Worm (Caenorhabditis elegans) whole organism, L1 larva: ENCODE measurements around the gene lact-7.

ENCODE experiments used
- C04F5.9 ChIP-seq: sonication (generic microtip); optimal IDR thresholded peaks from 2 replicates; lab custom pipeline; 2016; ENCODE audit warnings: missing genetic modification characterization, missing compliant biosample characterization
- C16A3.4 ChIP-seq: fragments of 150-350 bp; optimal IDR thresholded peaks from 2 replicates; lab custom pipeline; 2014; ENCODE audit warnings: missing biosample characterization, missing genetic modification characterization
- C34B4.2 ChIP-seq: sonication (generic microtip); optimal IDR thresholded peaks from 2 replicates; lab custom pipeline; 2017; ENCODE audit warnings: mild to moderate bottlenecking, missing genetic modification characterization, missing compliant biosample characterization
- F16B12.6 ChIP-seq: fragments of 150-350 bp; optimal IDR thresholded peaks from 2 replicates; lab custom pipeline; 2014; ENCODE audit warnings: missing biosample characterization, missing genetic modification characterization
- Y116A8C.19 ChIP-seq: sonication (generic microtip); optimal IDR thresholded peaks from 2 replicates; lab custom pipeline; 2016; ENCODE audit warnings: missing compliant biosample characterization, missing genetic modification characterization, borderline replicate concordance
- aly-2 ChIP-seq: fragments of 150-350 bp; optimal IDR thresholded peaks from 2 replicates; lab custom pipeline; 2014; ENCODE audit warnings: missing biosample characterization, missing genetic modification characterization
- ceh-63 ChIP-seq: fragments of 200-800 bp; sonication (Bioruptor generic); optimal IDR thresholded peaks from 2 replicates; lab custom pipeline; 2018; ENCODE audit warnings: mild to moderate bottlenecking, missing genetic modification characterization, missing compliant biosample characterization
- ceh-8 ChIP-seq: fragments of 200-800 bp; sonication (Bioruptor generic); optimal IDR thresholded peaks from 2 replicates; lab custom pipeline; 2018; ENCODE audit warnings: mild to moderate bottlenecking, missing genetic modification characterization, moderate library complexity, missing compliant biosample characterization
- ceh-88 ChIP-seq: fragments of 200-800 bp; sonication (Bioruptor generic); IDR thresholded peaks from 2 replicates; pipeline ENCODE4 v1.3.6; 2022; ENCODE audit warnings: missing genetic modification characterization, missing compliant biosample characterization
- ceh-90 ChIP-seq: sonication (generic microtip); optimal IDR thresholded peaks from 2 replicates; lab custom pipeline; 2016; ENCODE audit warnings: missing genetic modification characterization, missing compliant biosample characterization
- ces-1 ChIP-seq: fragments of 150-350 bp; optimal IDR thresholded peaks from 2 replicates; lab custom pipeline; 2014; ENCODE audit warnings: missing biosample characterization, missing genetic modification reagents, missing genetic modification characterization
- dpl-1 ChIP-seq, 3 experiments: fragments of 150-350 bp in 2 of 3; sonication (generic microtip) in 1 of 3; optimal IDR thresholded peaks; 2 replicates each; lab custom pipeline; 2014 to 2017; ENCODE audit warnings: missing biosample characterization in 3 of 3, missing genetic modification characterization in 3 of 3, missing genetic modification reagents in 3 of 3
- efl-1 ChIP-seq, 4 experiments: fragments of 150-350 bp; optimal IDR thresholded peaks in 3 of 4; peaks in 1 of 4; 1 replicate in 1 of 4; 2 replicates in 3 of 4; lab custom pipeline; 2014; ENCODE audit warnings: missing biosample characterization in 2 of 4, missing genetic modification characterization in 2 of 4, missing genetic modification reagents in 2 of 4
- efl-3 ChIP-seq: fragments of 200-800 bp; sonication (Bioruptor generic); optimal IDR thresholded peaks from 2 replicates; lab custom pipeline; 2018; ENCODE audit warnings: mild to moderate bottlenecking, missing genetic modification characterization, missing compliant biosample characterization
- egl-27 ChIP-seq, 2 experiments: fragments of 150-350 bp in 1 of 2; sonication (generic microtip); optimal IDR thresholded peaks; 3 replicates each; lab custom pipeline; 2017 to 2018; ENCODE audit warnings: missing biosample characterization in 2 of 2, missing genetic modification characterization in 2 of 2, missing genetic modification reagents in 2 of 2
- elt-2 ChIP-seq: sonication (generic microtip); optimal IDR thresholded peaks from 2 replicates; lab custom pipeline; 2016; ENCODE audit warnings: missing genetic modification characterization, mild to moderate bottlenecking, inconsistent platforms, missing compliant biosample characterization, missing genetic modification reagents
- ets-5 ChIP-seq: fragments of 200-800 bp; sonication (Bioruptor generic); IDR thresholded peaks from 2 replicates; pipeline ENCODE4 v1.3.6; 2022; ENCODE audit warnings: missing genetic modification characterization, missing compliant biosample characterization
- fkh-10 ChIP-seq: sonication (generic microtip); optimal IDR thresholded peaks from 2 replicates; lab custom pipeline; 2017; ENCODE audit warnings: missing biosample characterization, missing genetic modification reagents, missing genetic modification characterization
- fos-1 ChIP-seq: fragments of 150-350 bp; optimal IDR thresholded peaks from 2 replicates; lab custom pipeline; 2014; ENCODE audit warnings: missing biosample characterization, missing genetic modification characterization
- grh-1 ChIP-seq: fragments of 200-800 bp; sonication (Bioruptor generic); IDR thresholded peaks from 2 replicates; pipeline ENCODE4 v1.3.6; 2022; ENCODE audit warnings: missing genetic modification reagents, missing genetic modification characterization, missing compliant biosample characterization
- hlh-17 ChIP-seq: fragments of 200-800 bp; sonication (Bioruptor generic); optimal IDR thresholded peaks from 2 replicates; lab custom pipeline; 2018; ENCODE audit warnings: missing genetic modification characterization, mild to moderate bottlenecking, missing compliant biosample characterization, moderate library complexity, borderline replicate concordance
- hlh-4 ChIP-seq: sonication (generic microtip); optimal IDR thresholded peaks from 2 replicates; lab custom pipeline; 2016; ENCODE audit warnings: mild to moderate bottlenecking, missing genetic modification characterization, missing compliant biosample characterization
- irx-1 ChIP-seq: sonication (generic microtip); optimal IDR thresholded peaks from 2 replicates; lab custom pipeline; 2016; ENCODE audit warnings: missing genetic modification characterization, missing compliant biosample characterization
- isw-1 ChIP-seq: fragments of 200-800 bp; sonication (Bioruptor generic); IDR thresholded peaks from 2 replicates; pipeline ENCODE4 v1.3.6; 2022; ENCODE audit warnings: missing genetic modification characterization, missing compliant biosample characterization
- lin-13 ChIP-seq: fragments of 150-350 bp; optimal IDR thresholded peaks from 2 replicates; lab custom pipeline; 2014; ENCODE audit warnings: missing biosample characterization, missing genetic modification reagents, missing genetic modification characterization
- lin-14 ChIP-seq: fragments of 200-800 bp; sonication (Bioruptor generic); optimal IDR thresholded peaks from 2 replicates; lab custom pipeline; 2018; ENCODE audit warnings: mild to moderate bottlenecking, missing genetic modification characterization, moderate library complexity, missing compliant biosample characterization
- lin-39 ChIP-seq: fragments of 150-350 bp; optimal IDR thresholded peaks from 2 replicates; lab custom pipeline; 2014; ENCODE audit warnings: missing biosample characterization, missing genetic modification reagents, missing genetic modification characterization
- mab-9 ChIP-seq: fragments of 200-800 bp; sonication (Bioruptor generic); IDR thresholded peaks from 2 replicates; pipeline ENCODE4 v1.3.6; 2022; ENCODE audit warnings: missing genetic modification reagents, missing genetic modification characterization, missing compliant biosample characterization
- mdl-1 ChIP-seq, 2 experiments: fragments of 150-350 bp; optimal IDR thresholded peaks; 2 replicates each; lab custom pipeline; 2014 to 2017; ENCODE audit warnings: missing biosample characterization in 2 of 2, missing genetic modification characterization in 2 of 2, inconsistent platforms in 1 of 2
- mef-2 ChIP-seq: fragments of 150-350 bp; optimal IDR thresholded peaks from 2 replicates; lab custom pipeline; 2014; ENCODE audit warnings: missing biosample characterization, missing genetic modification characterization
- mep-1 ChIP-seq: fragments of 150-350 bp; optimal IDR thresholded peaks from 2 replicates; lab custom pipeline; 2014; ENCODE audit warnings: missing biosample characterization, missing genetic modification characterization
- nhr-20 ChIP-seq: sonication (generic microtip); optimal IDR thresholded peaks from 2 replicates; lab custom pipeline; 2016; ENCODE audit warnings: mild to moderate bottlenecking, missing genetic modification characterization, missing compliant biosample characterization
- nhr-28 ChIP-seq: fragments of 150-350 bp; optimal IDR thresholded peaks from 2 replicates; lab custom pipeline; 2014; ENCODE audit warnings: missing biosample characterization, missing genetic modification characterization
- nhr-47 ChIP-seq: sonication (generic microtip); optimal IDR thresholded peaks from 2 replicates; lab custom pipeline; 2016; ENCODE audit warnings: mild to moderate bottlenecking, missing genetic modification characterization, moderate library complexity, missing compliant biosample characterization
- nhr-71 ChIP-seq: sonication (generic microtip); optimal IDR thresholded peaks from 2 replicates; lab custom pipeline; 2016; ENCODE audit warnings: mild to moderate bottlenecking, missing genetic modification characterization, moderate library complexity, missing compliant biosample characterization
- nhr-90 ChIP-seq: sonication (generic microtip); optimal IDR thresholded peaks from 2 replicates; lab custom pipeline; 2016; ENCODE audit warnings: mild to moderate bottlenecking, missing genetic modification characterization, missing compliant biosample characterization; ENCODE audit not compliant: poor library complexity
- pag-3 ChIP-seq: sonication (generic microtip); optimal IDR thresholded peaks from 2 replicates; lab custom pipeline; 2017; ENCODE audit warnings: missing genetic modification characterization, mild to moderate bottlenecking, missing compliant biosample characterization, antibody characterized with exemption, borderline replicate concordance; ENCODE audit not compliant: insufficient read depth
- sox-4 ChIP-seq: sonication (generic microtip); optimal IDR thresholded peaks from 2 replicates; lab custom pipeline; 2016; ENCODE audit warnings: missing genetic modification characterization, missing compliant biosample characterization
- swsn-7 ChIP-seq: sonication (generic microtip); optimal IDR thresholded peaks from 2 replicates; lab custom pipeline; 2016; ENCODE audit warnings: missing genetic modification characterization, missing compliant biosample characterization
- unc-130 ChIP-seq: fragments of 150-350 bp; optimal IDR thresholded peaks from 2 replicates; lab custom pipeline; 2017; ENCODE audit warnings: missing biosample characterization, missing genetic modification characterization, inconsistent platforms
- unc-86 ChIP-seq: sonication (generic microtip); optimal IDR thresholded peaks from 2 replicates; lab custom pipeline; 2016; ENCODE audit warnings: missing genetic modification characterization, missing compliant biosample characterization
- vab-15 ChIP-seq: sonication (generic microtip); optimal IDR thresholded peaks from 2 replicates; lab custom pipeline; 2017; ENCODE audit warnings: missing genotype, mild to moderate bottlenecking, missing genetic modification characterization, missing compliant biosample characterization
- xbp-1 ChIP-seq: sonication (generic microtip); optimal IDR thresholded peaks from 2 replicates; lab custom pipeline; 2016; ENCODE audit warnings: missing genetic modification characterization, missing compliant biosample characterization
- zag-1 ChIP-seq: fragments of 150-350 bp; optimal IDR thresholded peaks from 2 replicates; lab custom pipeline; 2014; ENCODE audit warnings: missing biosample characterization, missing genetic modification characterization
- zip-4 ChIP-seq: fragments of 200-800 bp; sonication (Bioruptor generic); optimal IDR thresholded peaks from 2 replicates; lab custom pipeline; 2018; ENCODE audit warnings: mild to moderate bottlenecking, missing genetic modification characterization, moderate library complexity, missing compliant biosample characterization
- ztf-11 ChIP-seq, 2 experiments: sonication (generic microtip); optimal IDR thresholded peaks; 2 replicates each; lab custom pipeline; 2016 to 2017; ENCODE audit warnings: missing genetic modification characterization in 2 of 2, missing biosample characterization in 1 of 2, missing compliant biosample characterization in 1 of 2

The lact-7 gene

DNA sequence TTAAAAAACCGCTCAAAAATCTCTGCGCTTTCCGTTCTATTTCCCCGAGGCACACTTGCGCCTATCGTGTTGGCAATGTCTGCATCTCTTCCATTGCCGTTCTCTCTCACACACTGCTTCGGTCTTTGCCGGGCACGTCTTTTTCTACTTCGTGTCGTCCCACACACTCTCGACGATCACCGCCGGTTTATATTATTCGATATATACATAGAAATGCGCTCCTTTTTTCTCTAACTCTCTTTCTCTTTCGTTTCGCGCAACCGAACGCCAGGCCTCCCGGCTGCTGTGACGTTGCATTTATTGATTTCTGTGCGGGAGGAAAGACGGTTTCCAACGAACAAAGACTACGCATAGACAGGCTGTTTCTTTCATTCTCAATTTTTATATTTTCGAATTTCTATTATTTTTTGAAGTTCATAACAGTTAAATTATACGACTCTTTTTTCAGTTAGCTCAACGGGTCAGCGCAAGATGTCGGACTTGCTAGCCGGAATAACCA is 39.2 kb downstream of the lact-7 start, which contains the start of gene rsd-3 (continued):
- peak; percentile 60 for TF ChIP-seq nhr-90
- TF ChIP-seq irx-1 (tag; lab: Kevin White, UChicago): peak; percentile 9
- TF ChIP-seq ceh-8 (GFP tag; lab: Kevin White, UChicago): no peak
- no peak for TF ChIP-seq F16B12.6 (tag; lab: Kevin White, UChicago)
- no peak for TF ChIP-seq ets-5
- no peak for TF ChIP-seq lin-39 (tag; lab: Kevin White, UChicago)
- TF ChIP-seq isw-1 (GFP tag; lab: Robert Waterston, UW): no peak
- no peak for TF ChIP-seq mab-9 (GFP tag; lab: Robert Waterston, UW)
- TF ChIP-seq C16A3.4 (tag; lab: Kevin White, UChicago): no peak
- no peak for TF ChIP-seq egl-27 (tag; optimal IDR thresholded peaks at IDR 0.05; lab: Kevin White, UChicago)
- TF ChIP-seq C04F5.9 (tag; lab: Kevin White, UChicago): no peak
- peak in 1 of 2 experiments; percentile 54 for TF ChIP-seq mdl-1 (tag; optimal IDR thresholded peaks at IDR 0.05; lab: Kevin White, UChicago)
- no peak for TF ChIP-seq fkh-10
- no peak for TF ChIP-seq ceh-63 (GFP tag; lab: Kevin White, UChicago)
- TF ChIP-seq nhr-47 (tag; lab: Kevin White, UChicago): peak; percentile 45
- no peak for TF ChIP-seq lin-13 (GFP tag; lab: Kevin White, UChicago)
- no peak for TF ChIP-seq hlh-4
- no peak for TF ChIP-seq fos-1
- TF ChIP-seq nhr-28 (tag; lab: Kevin White, UChicago): no peak
- TF ChIP-seq mep-1 (tag; lab: Kevin White, UChicago): peak; percentile 60
- peak in 2 of 3 experiments; percentile 4 to 6 for TF ChIP-seq dpl-1 (GFP tag; optimal IDR thresholded peaks at IDR 0.05; lab: Kevin White, UChicago)
- TF ChIP-seq ceh-88 (GFP tag; lab: Robert Waterston, UW): no peak
- TF ChIP-seq ceh-90 (tag; lab: Kevin White, UChicago): no peak
- peak; percentile 63 for TF ChIP-seq swsn-7 (tag; lab: Kevin White, UChicago)
- no peak for TF ChIP-seq ztf-11 (tag; optimal IDR thresholded peaks at IDR 0.05; lab: Kevin White, UChicago)
- no peak for TF ChIP-seq hlh-17
- TF ChIP-seq nhr-71 (tag; lab: Kevin White, UChicago): peak; percentile 65
- TF ChIP-seq efl-3 (GFP tag; lab: Kevin White, UChicago): no peak
- TF ChIP-seq elt-2 (tag; lab: Kevin White, UChicago): no peak
- no peak for TF ChIP-seq sox-4 (tag; lab: Kevin White, UChicago)
- no peak for TF ChIP-seq zag-1

ce11 chrX:11804057-11804456 is 45.1 kb downstream of the lact-7 start, which contains the start of gene C34E11.4:
Gene C34E11.4 (plus strand): TSS chrX:11804210.
- TF ChIP-seq nhr-20 (tag; lab: Kevin White, UChicago) (no peak), efl-1 (optimal IDR thresholded peaks at IDR 0.05; lab: Kevin White, UChicago) (no peak), efl-1 (GFP tag; optimal IDR thresholded peaks at IDR 0.05 in 1 of 2; lab: Kevin White, UChicago) (peak in 1 of 2 experiments; percentile 54)
- TF ChIP-seq, all 84 proteins: peak for 1

DNA sequence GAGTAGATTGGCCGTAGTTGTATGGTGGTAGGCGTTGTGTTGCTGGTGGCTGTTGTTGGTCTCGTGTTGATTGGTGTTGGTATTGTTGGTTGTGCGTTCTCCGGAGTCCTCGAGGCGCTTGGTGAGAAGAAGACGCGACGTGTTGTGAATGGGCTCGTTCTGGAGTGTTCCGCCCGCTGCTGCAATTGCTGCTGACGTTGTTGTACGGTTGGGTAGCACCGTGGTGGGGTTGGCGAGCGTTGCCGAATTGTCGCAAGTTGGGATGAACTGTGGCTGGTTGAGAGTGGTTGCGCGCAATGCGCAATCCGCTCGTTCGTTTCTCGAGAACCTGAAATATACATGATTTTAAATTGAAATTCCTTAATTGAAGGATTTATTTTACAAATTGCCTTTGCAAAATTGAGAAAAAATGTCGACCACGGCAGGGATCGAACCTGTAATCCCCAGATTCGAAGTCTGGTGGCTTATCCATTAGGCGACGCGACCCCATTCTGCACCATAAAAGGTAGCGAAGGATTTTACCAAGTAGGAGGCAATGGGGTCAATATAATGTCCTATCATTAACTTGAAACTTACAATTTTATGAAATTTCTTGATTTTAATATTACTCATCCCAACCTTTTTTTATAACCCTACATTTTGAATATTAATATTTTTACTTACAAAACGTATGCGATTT is 47.4 kb downstream of the lact-7 start:
- TF ChIP-seq aly-2 (tag; lab: Kevin White, UChicago) (no peak), zip-4 (GFP tag; lab: Kevin White, UChicago) (no peak), nhr-71 (tag; lab: Kevin White, UChicago) (no peak), unc-86 (no peak), C34B4.2 (tag; lab: Kevin White, UChicago) (no peak), ces-1 (GFP tag; lab: Kevin White, UChicago) (no peak), isw-1 (GFP tag; lab: Robert Waterston, UW) (no peak), nhr-90 (no peak), xbp-1 (tag; lab: Kevin White, UChicago) (no peak), unc-130 (tag; lab: Kevin White, UChicago) (no peak), vab-15 (no peak), lin-14 (GFP tag; lab: Kevin White, UChicago) (no peak), nhr-28 (tag; lab: Kevin White, UChicago) (no peak), Y116A8C.19 (no peak), egl-27 (tag; optimal IDR thresholded peaks at IDR 0.05; lab: Kevin White, UChicago) (no peak), fos-1 (no peak), lin-13 (GFP tag; lab: Kevin White, UChicago) (no peak), pag-3 (tag; lab: Kevin White, UChicago) (no peak), grh-1 (GFP tag; lab: Robert Waterston, UW) (no peak), mef-2 (tag; lab: Kevin White, UChicago) (no peak)
